Worm (Caenorhabditis elegans) whole organism, midembryonic: ENCODE measurements around the gene slc-9B.2.
A peak's percentile ranks its signal among the peaks of the same experiment; 100 is the strongest.
"Not testable (repeated sequence)": the region's sequence is repeated elsewhere in the genome, so short reads cannot be mapped to it uniquely, and the experiment has no call there.

Experiments used
- T22C8.4 ChIP-seq: fragments of 200-800 bp; sonication (Bioruptor generic); IDR thresholded peaks from 2 replicates; pipeline ENCODE4 v1.3.6; 2022; ENCODE audit warnings: missing genetic modification characterization, missing compliant biosample characterization
- cog-1 ChIP-seq: sonication (generic microtip); optimal IDR thresholded peaks from 2 replicates; lab custom pipeline; 2016; ENCODE audit warnings: missing genetic modification characterization, missing compliant biosample characterization
- flt-1 ChIP-seq: fragments of 200-800 bp; sonication (Bioruptor generic); IDR thresholded peaks from 2 replicates; pipeline ENCODE4 v1.3.6; 2022; ENCODE audit warnings: missing genetic modification characterization, missing compliant biosample characterization
- klf-2 ChIP-seq: fragments of 200-800 bp; sonication (Bioruptor generic); conservative IDR thresholded peaks from 2 replicates; pipeline ENCODE4 v1.3.6; 2022; ENCODE audit warnings: missing genetic modification reagents, missing genetic modification characterization, missing compliant biosample characterization
- med-1 ChIP-seq: sonication (generic microtip); optimal IDR thresholded peaks from 2 replicates; lab custom pipeline; 2017; ENCODE audit warnings: missing genetic modification characterization, mild to moderate bottlenecking, missing compliant biosample characterization, antibody characterized with exemption, missing genetic modification reagents; ENCODE audit not compliant: insufficient read depth
- ref-1 ChIP-seq: fragments of 200-800 bp; sonication (Bioruptor generic); conservative IDR thresholded peaks from 2 replicates; pipeline ENCODE4 v1.3.6; 2022; ENCODE audit warnings: missing genetic modification reagents, missing genetic modification characterization, missing compliant biosample characterization
- tab-1 ChIP-seq: fragments of 200-800 bp; sonication (Bioruptor generic); IDR thresholded peaks from 2 replicates; pipeline ENCODE4 v1.3.6; 2022; ENCODE audit warnings: missing genetic modification characterization, missing compliant biosample characterization
- ztf-23 ChIP-seq: fragments of 200-800 bp; sonication (Bioruptor generic); IDR thresholded peaks from 2 replicates; pipeline ENCODE4 v1.3.6; 2022; ENCODE audit warnings: missing genetic modification reagents, missing genetic modification characterization, missing compliant biosample characterization
- ztf-29 ChIP-seq: fragments of 200-800 bp; sonication (Bioruptor generic); IDR thresholded peaks from 2 replicates; pipeline ENCODE4 v1.3.6; 2022; ENCODE audit warnings: missing genetic modification reagents, missing genetic modification characterization, missing compliant biosample characterization

The slc-9B.2 gene

DNA sequence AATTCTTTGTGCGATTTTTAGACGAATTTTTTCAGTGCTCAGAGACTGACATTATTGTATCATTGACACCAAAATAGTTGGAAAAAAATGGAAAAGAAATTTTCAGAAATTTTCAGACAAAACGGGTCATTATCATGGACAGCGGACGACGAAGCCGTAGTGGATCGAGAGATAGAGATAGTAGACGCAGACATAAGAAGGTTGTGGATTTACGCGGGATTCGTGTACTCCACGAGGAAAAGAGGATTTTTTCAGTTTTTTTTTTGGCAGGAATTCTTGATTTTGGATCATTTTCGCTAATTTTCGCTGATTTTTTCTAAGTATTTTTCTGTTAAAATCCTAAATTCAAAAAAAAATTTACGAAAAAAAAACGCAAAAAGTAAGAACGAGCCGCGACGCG, 28.7 kb downstream of the slc-9B.2 start, which contains the start of gene W08G11.3:
Gene W08G11.3, plus strand, starts transcription at position 107 of the 400 bp plus-strand sequence.
- TF ChIP-seq ref-1 (GFP tag; lab: Robert Waterston, UW) = no peak
- TF ChIP-seq flt-1 = no peak
- no peak for TF ChIP-seq tab-1 (GFP tag; lab: Robert Waterston, UW)
- no peak for TF ChIP-seq ztf-29 (GFP tag; lab: Robert Waterston, UW)
- no peak for TF ChIP-seq klf-2
- TF ChIP-seq med-1 (GFP tag; lab: Kevin White, UChicago) = no peak
- no peak for TF ChIP-seq T22C8.4 (GFP tag; lab: Robert Waterston, UW)
- TF ChIP-seq ztf-23 = no peak
- no peak for TF ChIP-seq cog-1

DNA sequence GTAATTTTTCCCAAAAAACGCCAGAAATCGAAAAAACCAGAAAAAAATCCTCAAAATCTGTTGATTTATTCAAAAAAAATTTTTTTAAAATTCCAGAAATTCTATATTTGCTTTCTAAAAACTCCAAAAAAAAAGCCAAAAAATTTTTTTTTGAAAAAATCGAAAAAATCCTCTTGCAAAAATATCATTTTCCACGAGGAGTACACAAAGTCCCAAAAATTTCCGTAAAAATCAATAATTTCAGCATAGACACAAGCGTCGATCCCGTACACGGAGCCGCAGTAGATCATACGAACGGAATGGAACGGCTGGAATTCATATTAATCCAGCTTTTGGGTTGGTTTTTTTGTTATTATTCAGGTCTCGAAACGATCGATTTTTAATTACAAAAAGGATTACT, 29.3 kb downstream of the slc-9B.2 start:
- TF ChIP-seq med-1 (GFP tag; lab: Kevin White, UChicago) = no peak
- peak; percentile 53; the same call in 1 of the 2 replicates for TF ChIP-seq T22C8.4 (GFP tag; lab: Robert Waterston, UW)

DNA sequence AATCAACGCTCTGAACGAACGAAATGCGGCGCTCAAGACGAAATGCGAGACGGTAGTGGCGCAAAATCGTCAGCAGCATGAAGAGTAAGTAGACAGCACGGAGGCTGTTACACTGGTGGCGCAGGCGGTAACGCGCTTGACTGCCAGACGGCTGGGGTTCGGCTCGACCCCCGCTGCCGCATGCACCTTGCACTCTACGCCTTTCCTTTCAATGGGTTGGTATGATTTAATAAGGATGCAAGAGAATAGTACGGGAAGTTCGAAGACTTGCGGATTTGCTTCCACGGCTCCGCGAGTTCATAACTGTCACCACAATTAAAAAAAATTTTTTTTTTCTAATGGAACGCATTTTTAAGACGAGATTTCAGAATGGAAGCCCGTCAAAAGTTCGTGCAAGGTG, 31.2 kb downstream of the slc-9B.2 start:
- peak; percentile 90 for TF ChIP-seq flt-1
- peak; percentile 79 for TF ChIP-seq ztf-23
- peak; percentile 32 for TF ChIP-seq med-1 (GFP tag; lab: Kevin White, UChicago)
- peak; percentile 34 for TF ChIP-seq cog-1
- TF ChIP-seq klf-2 = peak; percentile 68; the same call in 1 of the 2 replicates
- peak; percentile 61 for TF ChIP-seq ref-1 (GFP tag; lab: Robert Waterston, UW)
- peak; percentile 58; the same call in 1 of the 2 replicates for TF ChIP-seq T22C8.4 (GFP tag; lab: Robert Waterston, UW)
- TF ChIP-seq tab-1 (GFP tag; lab: Robert Waterston, UW) = peak; percentile 83
- TF ChIP-seq ztf-29 (GFP tag; lab: Robert Waterston, UW) = no peak

DNA sequence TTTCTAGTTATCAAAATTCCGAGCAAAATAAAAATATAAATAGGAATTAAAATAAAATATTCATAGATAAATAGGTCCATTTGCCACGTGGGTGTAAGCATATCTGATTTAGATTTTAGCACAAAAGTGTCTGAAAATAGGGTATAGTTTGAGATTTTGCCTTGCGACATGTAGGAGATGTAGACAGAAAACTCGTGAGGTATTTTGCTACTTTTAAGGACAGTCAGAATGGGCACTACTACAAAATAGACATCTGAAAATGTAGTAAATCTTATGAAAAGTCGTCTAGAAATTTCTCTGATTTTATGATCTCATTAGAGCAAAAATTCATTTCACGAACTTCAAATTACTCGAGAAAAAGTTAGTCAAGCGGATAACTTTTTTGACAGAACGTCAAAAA, 35.8 kb downstream of the slc-9B.2 start, which contains the start of gene srv-34:
Gene srv-34, minus strand, starts transcription at position 101 of the 400 bp plus-strand sequence.
- TF ChIP-seq T22C8.4 (GFP tag; lab: Robert Waterston, UW) = no peak
- no peak for TF ChIP-seq med-1 (GFP tag; lab: Kevin White, UChicago)
- no peak for TF ChIP-seq flt-1
- no peak for TF ChIP-seq ztf-29 (GFP tag; lab: Robert Waterston, UW)
- no peak for TF ChIP-seq ref-1 (GFP tag; lab: Robert Waterston, UW)
- no peak for TF ChIP-seq cog-1

DNA sequence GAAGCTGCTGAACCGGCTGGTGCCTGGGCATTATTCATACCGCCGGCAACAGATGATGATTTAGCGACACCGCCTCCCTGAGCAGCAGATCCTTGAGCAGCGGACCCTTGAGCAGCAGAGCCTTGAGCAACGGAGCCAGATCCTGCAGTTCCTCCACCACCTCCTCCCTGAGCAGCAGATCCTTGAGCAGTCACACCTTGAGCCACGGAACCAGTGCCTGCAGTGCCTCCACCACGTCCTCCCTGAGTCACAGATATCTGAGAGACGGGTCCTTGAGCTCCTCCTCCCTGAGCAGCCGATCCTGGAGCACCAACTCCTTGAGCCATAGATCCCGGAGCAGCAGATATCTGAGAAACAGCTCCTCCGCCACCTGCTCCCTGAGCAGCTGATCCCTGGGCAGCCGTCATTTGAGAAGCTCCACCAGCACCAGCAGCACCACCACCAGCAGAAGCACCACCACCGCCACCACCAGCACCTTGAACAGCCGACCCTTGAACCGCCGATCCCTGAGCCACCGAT, 37.6 kb downstream of the slc-9B.2 start:
- TF ChIP-seq flt-1 (no peak), tab-1 (GFP tag; lab: Robert Waterston, UW) (no peak), T22C8.4 (GFP tag; lab: Robert Waterston, UW) (no peak), ref-1 (GFP tag; lab: Robert Waterston, UW) (no peak), med-1 (GFP tag; lab: Kevin White, UChicago) (no peak)

DNA sequence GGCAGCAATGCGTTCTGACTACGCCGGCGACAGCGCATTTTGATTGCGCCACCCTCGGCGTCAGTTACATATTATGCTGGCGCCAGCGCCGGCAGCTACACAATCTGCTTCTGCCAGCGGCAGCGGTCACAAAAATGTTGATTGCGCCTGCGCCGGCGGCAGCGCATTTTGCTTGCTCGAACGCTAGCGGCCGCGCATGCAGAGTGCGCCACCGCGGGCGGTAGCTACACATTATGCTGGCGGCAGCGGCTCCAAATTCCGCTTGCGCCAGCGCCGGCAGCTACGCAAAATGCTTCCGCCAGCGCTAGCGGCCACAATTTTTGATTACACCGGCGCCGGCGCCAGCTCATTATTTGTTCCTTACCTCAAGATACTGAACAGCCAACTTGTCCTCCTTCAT, 38.3 kb downstream of the slc-9B.2 start:
- TF ChIP-seq med-1 (GFP tag; lab: Kevin White, UChicago) = no peak
- TF ChIP-seq flt-1 = 0 out of 2 replicates have a peak, but pooled peaks have one; percentile 28
- no peak for TF ChIP-seq ztf-23
- TF ChIP-seq ref-1 (GFP tag; lab: Robert Waterston, UW) = no peak

DNA sequence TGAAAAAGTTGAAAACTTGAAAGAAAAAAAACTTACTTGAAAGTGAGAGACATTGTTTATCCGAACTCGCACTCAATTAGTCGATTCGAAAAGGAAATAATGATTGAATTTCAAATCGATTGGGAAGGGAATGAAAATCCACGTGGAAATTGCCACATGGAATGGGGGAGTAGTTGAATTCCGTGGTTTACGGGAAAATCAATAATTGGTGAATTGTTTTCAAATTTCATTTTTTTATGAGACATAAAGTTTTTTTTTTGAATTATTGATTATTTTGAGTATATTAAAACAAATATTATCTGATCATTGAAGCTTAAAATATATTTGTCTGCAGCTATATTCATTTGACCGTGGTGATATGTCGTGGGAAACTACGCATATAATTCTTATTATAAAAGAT, 39.0 kb downstream of the slc-9B.2 start, which contains the start of gene F13A7.1:
Gene F13A7.1, minus strand, starts transcription at position 101 of the 400 bp plus-strand sequence.
- TF ChIP-seq cog-1 (no peak), med-1 (GFP tag; lab: Kevin White, UChicago) (no peak), klf-2 (no peak), flt-1 (no peak), ref-1 (GFP tag; lab: Robert Waterston, UW) (no peak), ztf-29 (GFP tag; lab: Robert Waterston, UW) (no peak), ztf-23 (no peak)

DNA sequence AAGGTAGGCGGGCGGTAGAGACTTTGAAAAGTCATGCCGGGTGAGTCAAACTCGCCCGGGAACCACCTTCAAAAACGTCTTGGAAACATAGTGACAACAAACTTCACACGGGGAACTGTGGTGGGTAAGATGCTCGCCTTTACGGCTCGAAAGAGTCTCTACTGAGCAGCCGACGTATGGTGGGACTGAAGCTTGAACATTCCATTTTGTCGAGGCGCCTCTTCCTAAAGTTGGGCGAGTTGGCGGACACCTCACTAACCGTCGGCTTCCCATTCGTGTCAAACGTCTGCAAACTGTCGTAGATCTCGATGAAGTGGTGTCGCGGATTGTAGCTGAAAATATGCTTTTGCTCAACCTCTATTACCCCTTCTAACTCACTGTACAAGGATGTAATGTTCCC, 44.1 kb downstream of the slc-9B.2 start:
- TF ChIP-seq flt-1 (no peak), med-1 (GFP tag; lab: Kevin White, UChicago) (no peak), ztf-29 (GFP tag; lab: Robert Waterston, UW) (no peak), ztf-23 (no peak)

DNA sequence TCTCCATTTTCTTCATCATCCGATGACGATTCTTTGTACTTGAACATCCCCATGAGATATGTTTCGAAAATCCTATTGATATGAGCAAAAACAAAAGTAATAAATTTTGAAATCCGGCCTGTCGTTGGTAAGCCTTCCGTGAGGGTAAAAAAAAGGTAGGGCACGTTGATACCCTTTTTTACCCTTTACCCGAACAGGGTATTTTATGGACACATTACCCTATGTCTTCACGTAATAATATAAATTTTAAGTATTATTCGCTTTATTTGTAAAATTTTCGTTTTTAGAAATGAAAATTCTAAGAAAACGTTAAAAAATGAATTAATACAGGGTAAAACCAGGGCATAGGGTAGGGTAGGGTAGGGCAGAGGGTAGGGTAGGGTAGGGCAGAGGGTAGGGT, 44.9 kb downstream of the slc-9B.2 start, which contains the start of gene F13A7.7:
Gene F13A7.7, minus strand, starts transcription at position 101 of the 400 bp plus-strand sequence.
- not testable (repeated sequence) for TF ChIP-seq T22C8.4 (GFP tag; lab: Robert Waterston, UW); ref-1 (GFP tag; lab: Robert Waterston, UW); klf-2

DNA sequence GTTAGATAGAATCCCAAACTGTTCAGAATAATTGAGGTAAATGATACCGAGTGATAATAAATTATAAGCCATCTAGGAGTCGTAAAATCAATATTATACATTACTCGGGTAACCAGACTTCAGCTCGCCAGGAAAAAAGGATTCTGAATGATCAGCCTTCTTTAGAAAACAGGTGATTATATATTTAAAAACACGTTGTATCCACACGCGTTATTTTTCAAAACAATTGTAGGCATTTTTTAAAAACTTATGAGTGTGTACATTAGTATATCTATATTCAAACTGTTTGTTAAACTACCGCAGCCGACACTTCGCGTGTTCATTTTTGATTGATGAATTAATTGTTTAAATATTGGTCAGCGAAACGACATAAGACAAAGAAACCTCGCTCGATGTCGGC, 49.4 kb downstream of the slc-9B.2 start, which contains the start of gene sri-65:
Gene sri-65, minus strand, starts transcription at position 101 of the 400 bp plus-strand sequence.
- TF ChIP-seq cog-1 = no peak
- TF ChIP-seq klf-2 = no peak
- TF ChIP-seq ref-1 (GFP tag; lab: Robert Waterston, UW) = no peak
- TF ChIP-seq tab-1 (GFP tag; lab: Robert Waterston, UW) = no peak
- TF ChIP-seq ztf-29 (GFP tag; lab: Robert Waterston, UW) = no peak
- no peak for TF ChIP-seq med-1 (GFP tag; lab: Kevin White, UChicago)
- no peak for TF ChIP-seq T22C8.4 (GFP tag; lab: Robert Waterston, UW)
- TF ChIP-seq flt-1 = no peak
- TF ChIP-seq ztf-23 = no peak

DNA sequence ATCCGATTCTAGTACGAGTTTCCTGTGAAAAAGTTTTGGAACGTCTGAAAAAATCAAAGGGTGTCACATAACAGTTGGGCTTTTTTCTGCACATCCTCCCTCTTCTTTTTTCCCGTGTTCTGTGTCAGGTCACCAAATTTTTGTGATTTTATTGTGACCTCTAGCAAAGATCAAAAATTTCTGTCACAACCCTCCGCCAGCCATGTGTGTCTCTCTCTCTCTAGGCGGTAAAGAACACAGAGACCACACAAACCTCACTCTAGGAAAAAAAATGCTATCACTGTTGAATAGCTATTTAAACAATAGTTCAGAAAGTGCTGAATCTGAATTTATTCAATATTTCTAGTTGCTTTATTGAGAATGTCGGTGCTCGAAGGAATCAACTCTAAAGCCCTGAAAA, 51.8 kb downstream of the slc-9B.2 start, which contains the start of gene gst-44:
Gene gst-44, plus strand, starts transcription at position 237 of the 400 bp plus-strand sequence.
- TF ChIP-seq ref-1 (GFP tag; lab: Robert Waterston, UW) (no peak), ztf-23 (no peak), ztf-29 (GFP tag; lab: Robert Waterston, UW) (no peak), flt-1 (no peak)
